Worm (Caenorhabditis elegans) whole organism, midembryonic: ENCODE measurements around the gene C09G9.3.

ENCODE experiments used
- cog-1 ChIP-seq: sonication (generic microtip); optimal IDR thresholded peaks from 2 replicates; lab custom pipeline; 2016; ENCODE audit warnings: missing genetic modification characterization, missing compliant biosample characterization
- flt-1 ChIP-seq: fragments of 200-800 bp; sonication (Bioruptor generic); IDR thresholded peaks from 2 replicates; pipeline ENCODE4 v1.3.6; 2022; ENCODE audit warnings: missing genetic modification characterization, missing compliant biosample characterization
- klf-2 ChIP-seq: fragments of 200-800 bp; sonication (Bioruptor generic); conservative IDR thresholded peaks from 2 replicates; pipeline ENCODE4 v1.3.6; 2022; ENCODE audit warnings: missing genetic modification reagents, missing genetic modification characterization, missing compliant biosample characterization
- med-1 ChIP-seq: sonication (generic microtip); optimal IDR thresholded peaks from 2 replicates; lab custom pipeline; 2017; ENCODE audit warnings: missing genetic modification characterization, mild to moderate bottlenecking, missing compliant biosample characterization, antibody characterized with exemption, missing genetic modification reagents; ENCODE audit not compliant: insufficient read depth
- tab-1 ChIP-seq: fragments of 200-800 bp; sonication (Bioruptor generic); IDR thresholded peaks from 2 replicates; pipeline ENCODE4 v1.3.6; 2022; ENCODE audit warnings: missing genetic modification characterization, missing compliant biosample characterization
- ztf-23 ChIP-seq: fragments of 200-800 bp; sonication (Bioruptor generic); IDR thresholded peaks from 2 replicates; pipeline ENCODE4 v1.3.6; 2022; ENCODE audit warnings: missing genetic modification reagents, missing genetic modification characterization, missing compliant biosample characterization
- ztf-29 ChIP-seq: fragments of 200-800 bp; sonication (Bioruptor generic); IDR thresholded peaks from 2 replicates; pipeline ENCODE4 v1.3.6; 2022; ENCODE audit warnings: missing genetic modification reagents, missing genetic modification characterization, missing compliant biosample characterization

ce11 chrIV:8853301-8853700, 19.6 kb downstream of the C09G9.3 start:
- no peak for TF ChIP-seq tab-1 (GFP tag; lab: Robert Waterston, UW)
- no peak for TF ChIP-seq ztf-29 (GFP tag; lab: Robert Waterston, UW)
- no peak for TF ChIP-seq flt-1 (GFP tag; lab: Robert Waterston, UW)
- no peak for TF ChIP-seq ztf-23
- no peak for TF ChIP-seq klf-2 (GFP tag; lab: Robert Waterston, UW)
- no peak for TF ChIP-seq cog-1
- TF ChIP-seq med-1 (GFP tag; lab: Kevin White, UChicago) = no peak
